Fruit fly (Drosophila melanogaster): ENCODE results near the gene Diedel2.

- TF ChIP-seq fd96Ca (GFP tag; IDR thresholded peaks at IDR 0.05), result no peak
- TF ChIP-seq CG17806 (tag; optimal IDR thresholded peaks at IDR 0.05), result no peak
- no peak for TF ChIP-seq Snoo (tag; optimal IDR thresholded peaks at IDR 0.05)
- TF ChIP-seq D1 (tag; optimal IDR thresholded peaks at IDR 0.05), result no peak
- no peak for TF ChIP-seq CG34367 (tag; optimal IDR thresholded peaks at IDR 0.05)
- TF ChIP-seq CG9948 (tag; optimal IDR thresholded peaks at IDR 0.05), result no peak
- TF ChIP-seq EcR (GFP tag; optimal IDR thresholded peaks at IDR 0.05), result no peak
Observed at dm6 chr3R:29617709-29618212, 9.5 kb downstream of the Diedel2 start.

Data from whole organism, pupa.